Fruit fly (Drosophila melanogaster): Measurements from ENCODE around the gene Acf.
A peak's percentile ranks its signal among the peaks of the same experiment; 100 is the strongest.

Gene Acf

DNA sequence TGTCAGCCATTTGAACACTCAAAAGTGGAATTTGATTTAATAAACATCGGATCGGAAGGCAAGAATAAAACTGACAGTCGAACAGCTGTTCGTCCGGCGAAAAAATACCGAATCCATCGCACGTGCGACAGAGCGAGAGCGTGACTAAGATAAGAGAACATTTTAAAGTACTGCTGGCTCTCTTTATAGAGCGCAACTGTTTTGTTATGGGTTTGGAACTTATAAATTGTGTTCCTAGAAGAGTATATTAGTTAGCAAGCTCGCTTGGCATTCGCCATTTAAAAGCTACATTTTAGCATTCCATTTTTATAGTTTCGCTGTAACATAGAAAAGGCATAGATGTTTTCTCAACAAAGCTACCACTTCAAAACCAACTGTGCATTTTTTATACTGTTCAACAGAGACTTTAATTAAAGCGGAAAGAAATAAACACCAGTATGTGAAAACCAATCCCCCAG lies 16.3 kb downstream of the Acf start, which contains the start of gene Rift:
TSS of gene Rift (minus strand) at position 114 of the 458 bp plus-strand sequence.
- peak; percentile 72 for TF ChIP-seq CG4496 (GFP tag; IDR thresholded peaks at IDR 0.05)
- TF ChIP-seq gl (tag; optimal IDR thresholded peaks at IDR 0.05): peak; percentile 7
- no peak for TF ChIP-seq CG32121 (GFP tag; IDR thresholded peaks at IDR 0.05)
- TF ChIP-seq CG17806 (tag; optimal IDR thresholded peaks at IDR 0.05): peak; percentile 36
- TF ChIP-seq CG8301 (tag; optimal IDR thresholded peaks at IDR 0.05): no peak
- peak; percentile 46 for TF ChIP-seq CG12605 (GFP tag; IDR thresholded peaks at IDR 0.05)
- peak; percentile 64 for TF ChIP-seq Ets98B (GFP tag; IDR thresholded peaks at IDR 0.05)
- peak; percentile 14 for TF ChIP-seq Snoo (tag; optimal IDR thresholded peaks at IDR 0.05)
- peak; percentile 28 for TF ChIP-seq CG8159 (tag; optimal IDR thresholded peaks at IDR 0.05)
- TF ChIP-seq CG15710 (tag; optimal IDR thresholded peaks at IDR 0.05): peak; percentile 45

dm6 chr3R:31812117-31812975 lies 18.6 kb downstream of the Acf start, which contains the start of the genes FeCH and RhoGAP100F:
TSS of gene FeCH (minus strand) at chr3R:31812296.
TSS of gene RhoGAP100F (plus strand) at chr3R:31812609.
- TF ChIP-seq CG32121 (GFP tag; IDR thresholded peaks at IDR 0.05) (no peak), fd96Ca (GFP tag; IDR thresholded peaks at IDR 0.05) (no peak), CG34367 (tag; optimal IDR thresholded peaks at IDR 0.05) (no peak), EcR (GFP tag; optimal IDR thresholded peaks at IDR 0.05) (no peak), Pif1B (GFP tag; optimal IDR thresholded peaks at IDR 0.05) (no peak), CG14655 (GFP tag; optimal IDR thresholded peaks at IDR 0.05) (no peak)

DNA sequence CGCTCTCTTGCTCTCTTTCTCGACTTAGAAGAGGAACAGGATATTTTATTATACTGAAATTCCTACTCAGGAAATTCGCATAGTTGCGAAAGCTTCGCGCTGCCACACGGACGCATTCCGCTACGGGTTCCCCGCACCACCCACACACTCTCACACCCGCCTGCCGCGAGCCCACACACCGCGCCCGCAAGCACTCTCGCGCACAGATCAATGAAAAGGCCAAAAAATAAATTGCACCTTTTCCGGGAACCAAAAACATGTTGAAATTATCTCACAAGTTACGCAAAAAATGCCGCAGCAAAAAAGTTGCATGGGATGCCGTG lies 19.2 kb downstream of the Acf start:
- no peak for TF ChIP-seq CG15710 (tag; optimal IDR thresholded peaks at IDR 0.05)
- no peak for TF ChIP-seq CG32121 (GFP tag; IDR thresholded peaks at IDR 0.05)
- TF ChIP-seq CG4496 (GFP tag; IDR thresholded peaks at IDR 0.05): no peak
- TF ChIP-seq CG9948 (tag; optimal IDR thresholded peaks at IDR 0.05): no peak
- TF ChIP-seq D1 (tag; optimal IDR thresholded peaks at IDR 0.05): no peak
- TF ChIP-seq Snoo (tag; optimal IDR thresholded peaks at IDR 0.05): no peak
- no peak for TF ChIP-seq CG17806 (tag; optimal IDR thresholded peaks at IDR 0.05)
- no peak for TF ChIP-seq Pif1A (GFP tag; optimal IDR thresholded peaks at IDR 0.05)
- no peak for TF ChIP-seq CG8159 (tag; optimal IDR thresholded peaks at IDR 0.05)
- no peak for TF ChIP-seq fd96Ca (GFP tag; IDR thresholded peaks at IDR 0.05)
- no peak for TF ChIP-seq Ets98B (GFP tag; IDR thresholded peaks at IDR 0.05)
- no peak for TF ChIP-seq rn (GFP tag; IDR thresholded peaks at IDR 0.05)
- TF ChIP-seq Pif1B (GFP tag; optimal IDR thresholded peaks at IDR 0.05): no peak
- TF ChIP-seq CG10348 (GFP tag; IDR thresholded peaks at IDR 0.05): no peak
- no peak for TF ChIP-seq gl (tag; optimal IDR thresholded peaks at IDR 0.05)
- no peak for TF ChIP-seq CG34367 (tag; optimal IDR thresholded peaks at IDR 0.05)
- TF ChIP-seq CG13204 (GFP tag; optimal IDR thresholded peaks at IDR 0.05): no peak

- TF ChIP-seq D1 (tag; optimal IDR thresholded peaks at IDR 0.05) (no peak), Snoo (tag; optimal IDR thresholded peaks at IDR 0.05) (no peak), Ets98B (GFP tag; IDR thresholded peaks at IDR 0.05) (no peak), EcR (GFP tag; optimal IDR thresholded peaks at IDR 0.05) (no peak), CG32121 (GFP tag; IDR thresholded peaks at IDR 0.05) (no peak), CG13204 (GFP tag; optimal IDR thresholded peaks at IDR 0.05) (no peak), CG15710 (tag; optimal IDR thresholded peaks at IDR 0.05) (no peak), CG12605 (GFP tag; IDR thresholded peaks at IDR 0.05) (no peak), Pif1A (GFP tag; optimal IDR thresholded peaks at IDR 0.05) (no peak), Pif1B (GFP tag; optimal IDR thresholded peaks at IDR 0.05) (no peak), CG17806 (tag; optimal IDR thresholded peaks at IDR 0.05) (no peak)
Measured at dm6 chr3R:31822462-31822861, 28.7 kb downstream of the Acf start.

DNA sequence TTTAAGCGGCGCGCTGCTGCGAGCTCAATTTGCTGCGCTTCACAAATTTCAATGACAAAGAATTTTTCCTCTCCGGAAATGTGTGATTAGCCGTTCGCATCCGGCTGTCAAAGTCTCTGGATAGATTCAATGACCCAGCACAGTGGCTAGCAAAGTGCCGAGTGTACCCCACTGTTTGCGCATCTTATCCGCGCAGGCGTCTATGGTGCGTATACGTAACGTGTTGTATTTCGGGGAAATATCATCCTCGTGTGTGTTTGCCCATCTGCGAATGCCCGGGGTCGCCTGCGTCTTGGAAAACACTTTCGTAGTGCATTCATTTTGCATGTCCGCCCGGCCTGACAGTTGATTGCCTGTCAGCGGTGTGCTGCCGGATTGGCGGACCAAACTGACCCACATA lies 30.4 kb downstream of the Acf start:
- TF ChIP-seq CG13204 (GFP tag; optimal IDR thresholded peaks at IDR 0.05) (no peak), CG32121 (GFP tag; IDR thresholded peaks at IDR 0.05) (no peak), CG8159 (tag; optimal IDR thresholded peaks at IDR 0.05) (no peak), gl (tag; optimal IDR thresholded peaks at IDR 0.05) (no peak), Pif1B (GFP tag; optimal IDR thresholded peaks at IDR 0.05) (no peak), CG10348 (GFP tag; IDR thresholded peaks at IDR 0.05) (no peak), Snoo (tag; optimal IDR thresholded peaks at IDR 0.05) (no peak), Pif1A (GFP tag; optimal IDR thresholded peaks at IDR 0.05) (no peak), CG17806 (tag; optimal IDR thresholded peaks at IDR 0.05) (no peak), CG34367 (tag; optimal IDR thresholded peaks at IDR 0.05) (no peak), rn (GFP tag; IDR thresholded peaks at IDR 0.05) (no peak), CG8301 (tag; optimal IDR thresholded peaks at IDR 0.05) (no peak), CG12605 (GFP tag; IDR thresholded peaks at IDR 0.05) (no peak), D1 (tag; optimal IDR thresholded peaks at IDR 0.05) (no peak), CG15710 (tag; optimal IDR thresholded peaks at IDR 0.05) (no peak)

dm6 chr3R:31825571-31826068 lies 31.8 kb downstream of the Acf start:
- TF ChIP-seq CG4496 (GFP tag; IDR thresholded peaks at IDR 0.05): no peak
- no peak for TF ChIP-seq rn (GFP tag; IDR thresholded peaks at IDR 0.05)
- TF ChIP-seq CG13204 (GFP tag; optimal IDR thresholded peaks at IDR 0.05): no peak
- TF ChIP-seq CG15710 (tag; optimal IDR thresholded peaks at IDR 0.05): no peak
- TF ChIP-seq CG12605 (GFP tag; IDR thresholded peaks at IDR 0.05): no peak
- TF ChIP-seq CG8159 (tag; optimal IDR thresholded peaks at IDR 0.05): no peak
- TF ChIP-seq D1 (tag; optimal IDR thresholded peaks at IDR 0.05): no peak
